Worm (Caenorhabditis elegans): ENCODE results near the gene ZK1073.1.

ce11 chrX:16166484-16166883, 37.8 kb upstream of the ZK1073.1 start:
- TF ChIP-seq nhr-28 (tag; optimal IDR thresholded peaks at IDR 0.05) (no peak), ceh-82 (tag; optimal IDR thresholded peaks at IDR 0.05) (no peak), egl-27 (tag; optimal IDR thresholded peaks at IDR 0.05) (no peak), unc-62 (GFP tag; optimal IDR thresholded peaks at IDR 0.05) (no peak), elt-2 (tag; optimal IDR thresholded peaks at IDR 0.05) (peak; percentile 73), zag-1 (tag; optimal IDR thresholded peaks at IDR 0.05) (no peak), jun-1 (tag; optimal IDR thresholded peaks at IDR 0.05) (no peak)

Data from whole organism, L3 larva.